Worm (Caenorhabditis elegans): ENCODE measurements around the gene C02B10.3.
"Not testable (repeated sequence)": the region's sequence is repeated elsewhere in the genome, so short reads cannot be mapped to it uniquely, and the experiment has no call there.

- not testable (repeated sequence) for TF ChIP-seq pqm-1 (tag; optimal IDR thresholded peaks at IDR 0.05); zfp-3 (GFP tag; conservative IDR thresholded peaks at IDR 0.05); snpc-4 (tag; optimal IDR thresholded peaks at IDR 0.05); unc-62 (GFP tag; optimal IDR thresholded peaks at IDR 0.05 in 1 of 2); unc-62 (tag; optimal IDR thresholded peaks at IDR 0.05); ZK546.5 (tag; optimal IDR thresholded peaks at IDR 0.05); fkh-10 (GFP tag; optimal IDR thresholded peaks at IDR 0.05); Y105C5A.15 (GFP tag; IDR thresholded peaks at IDR 0.05)
Observed at ce11 chrIV:5066887-5067286, 36.2 kb downstream of the C02B10.3 start, which contains the start of gene ttbk-2.2.

All from whole organism, L4 larva.